Fruit fly (Drosophila melanogaster): ENCODE data around the gene DEF8.

The DEF8 gene

dm6 chr3L:12115966-12116735 lies 15.8 kb upstream of the DEF8 start, which contains the start of gene vers:
TSS of gene vers (plus strand) at chr3L:12116101.
- TF ChIP-seq CG8478 (optimal IDR thresholded peaks at IDR 0.05): no peak
- TF ChIP-seq psq (optimal IDR thresholded peaks at IDR 0.05): no peak
- no peak for TF ChIP-seq pan (optimal IDR thresholded peaks at IDR 0.05)
- no peak for TF ChIP-seq EcR (GFP tag; optimal IDR thresholded peaks at IDR 0.05)
- TF ChIP-seq usp (GFP tag; optimal IDR thresholded peaks at IDR 0.05): no peak
- no peak for TF ChIP-seq Dll (optimal IDR thresholded peaks at IDR 0.05)

- TF ChIP-seq usp (GFP tag; optimal IDR thresholded peaks at IDR 0.05) (no peak), EcR (GFP tag; optimal IDR thresholded peaks at IDR 0.05) (no peak), CG8478 (optimal IDR thresholded peaks at IDR 0.05) (no peak), pan (optimal IDR thresholded peaks at IDR 0.05) (no peak)
Observed at dm6 chr3L:12118156-12118555, 13.8 kb upstream of the DEF8 start, which contains the start of gene ssp. TSS of gene ssp (plus strand) at chr3L:12118257.

dm6 chr3L:12118631-12119030 lies 13.3 kb upstream of the DEF8 start:
- TF ChIP-seq usp (GFP tag; optimal IDR thresholded peaks at IDR 0.05) (no peak), pan (optimal IDR thresholded peaks at IDR 0.05) (no peak), psq (optimal IDR thresholded peaks at IDR 0.05) (no peak), CG8478 (optimal IDR thresholded peaks at IDR 0.05) (no peak), Dll (optimal IDR thresholded peaks at IDR 0.05) (no peak), EcR (GFP tag; optimal IDR thresholded peaks at IDR 0.05) (no peak)

- no peak for TF ChIP-seq pan (optimal IDR thresholded peaks at IDR 0.05)
- TF ChIP-seq usp (GFP tag; optimal IDR thresholded peaks at IDR 0.05): no peak
- TF ChIP-seq EcR (GFP tag; optimal IDR thresholded peaks at IDR 0.05): no peak
- no peak for TF ChIP-seq Dll (optimal IDR thresholded peaks at IDR 0.05)
- TF ChIP-seq psq (optimal IDR thresholded peaks at IDR 0.05): no peak
- no peak for TF ChIP-seq CG8478 (optimal IDR thresholded peaks at IDR 0.05)
Observed at dm6 chr3L:12119875-12120485, 12.0 kb upstream of the DEF8 start, which contains the start of gene CG11560. TSS of gene CG11560 (plus strand) at chr3L:12120019.

dm6 chr3L:12122891-12123290 lies 9.1 kb upstream of the DEF8 start:
- TF ChIP-seq pan (optimal IDR thresholded peaks at IDR 0.05): no peak
- TF ChIP-seq psq (optimal IDR thresholded peaks at IDR 0.05): no peak
- no peak for TF ChIP-seq usp (GFP tag; optimal IDR thresholded peaks at IDR 0.05)
- no peak for TF ChIP-seq CG8478 (optimal IDR thresholded peaks at IDR 0.05)
- TF ChIP-seq EcR (GFP tag; optimal IDR thresholded peaks at IDR 0.05): no peak
- TF ChIP-seq Dll (optimal IDR thresholded peaks at IDR 0.05): no peak

dm6 chr3L:12124138-12124583 lies 7.8 kb upstream of the DEF8 start:
- no peak for TF ChIP-seq pan (optimal IDR thresholded peaks at IDR 0.05)
- no peak for TF ChIP-seq EcR (GFP tag; optimal IDR thresholded peaks at IDR 0.05)
- TF ChIP-seq psq (optimal IDR thresholded peaks at IDR 0.05): no peak
- no peak for TF ChIP-seq usp (GFP tag; optimal IDR thresholded peaks at IDR 0.05)
- TF ChIP-seq Dll (optimal IDR thresholded peaks at IDR 0.05): no peak
- TF ChIP-seq CG8478 (optimal IDR thresholded peaks at IDR 0.05): no peak

- TF ChIP-seq pan (optimal IDR thresholded peaks at IDR 0.05): no peak
- TF ChIP-seq CG8478 (optimal IDR thresholded peaks at IDR 0.05): no peak
- TF ChIP-seq usp (GFP tag; optimal IDR thresholded peaks at IDR 0.05): no peak
- TF ChIP-seq EcR (GFP tag; optimal IDR thresholded peaks at IDR 0.05): no peak
- TF ChIP-seq Dll (optimal IDR thresholded peaks at IDR 0.05): no peak
- no peak for TF ChIP-seq psq (optimal IDR thresholded peaks at IDR 0.05)
Observed at dm6 chr3L:12124975-12125374, 7.0 kb upstream of the DEF8 start, which contains the start of gene yps. TSS of gene yps (minus strand) at chr3L:12125150.

dm6 chr3L:12127294-12128029 lies 4.5 kb upstream of the DEF8 start, which contains the start of the genes Ir68b and CG34241:
TSS of gene Ir68b (minus strand) at chr3L:12127394.
TSS of gene CG34241 (plus strand) at chr3L:12127979.
- TF ChIP-seq EcR (GFP tag; optimal IDR thresholded peaks at IDR 0.05): no peak
- no peak for TF ChIP-seq usp (GFP tag; optimal IDR thresholded peaks at IDR 0.05)
- no peak for TF ChIP-seq psq (optimal IDR thresholded peaks at IDR 0.05)
- no peak for TF ChIP-seq pan (optimal IDR thresholded peaks at IDR 0.05)
- TF ChIP-seq CG8478 (optimal IDR thresholded peaks at IDR 0.05): no peak
- TF ChIP-seq Dll (optimal IDR thresholded peaks at IDR 0.05): no peak

- TF ChIP-seq EcR (GFP tag; optimal IDR thresholded peaks at IDR 0.05) (no peak), usp (GFP tag; optimal IDR thresholded peaks at IDR 0.05) (no peak), pan (optimal IDR thresholded peaks at IDR 0.05) (no peak), Dll (optimal IDR thresholded peaks at IDR 0.05) (no peak), CG8478 (optimal IDR thresholded peaks at IDR 0.05) (no peak), psq (optimal IDR thresholded peaks at IDR 0.05) (no peak)
Observed at dm6 chr3L:12129111-12129510, 2.8 kb upstream of the DEF8 start, which contains the start of gene Lsp2. TSS of gene Lsp2 (plus strand) at chr3L:12129393.

- TF ChIP-seq CG8478 (optimal IDR thresholded peaks at IDR 0.05): no peak
- no peak for TF ChIP-seq Dll (optimal IDR thresholded peaks at IDR 0.05)
- TF ChIP-seq EcR (GFP tag; optimal IDR thresholded peaks at IDR 0.05): no peak
- no peak for TF ChIP-seq usp (GFP tag; optimal IDR thresholded peaks at IDR 0.05)
- no peak for TF ChIP-seq pan (optimal IDR thresholded peaks at IDR 0.05)
- TF ChIP-seq psq (optimal IDR thresholded peaks at IDR 0.05): no peak
Observed at dm6 chr3L:12136630-12137029, 4.7 kb downstream of the DEF8 start, which contains the start of the genes CG5645 and Atg12. TSS of gene CG5645 (minus strand) at chr3L:12136706. TSS of gene Atg12 (plus strand) at chr3L:12136967.

All from whole organism.